Worm (Caenorhabditis elegans) whole organism, young adult: Measurements from ENCODE around the gene sdn-1.

ENCODE experiments used
- B0261.1 ChIP-seq: sonication (generic microtip); optimal IDR thresholded peaks from 2 replicates; lab custom pipeline; 2016; ENCODE audit warnings: mild to moderate bottlenecking, missing genetic modification characterization, moderate library complexity, missing compliant biosample characterization
- C06A6.2 ChIP-seq: fragments of 200-800 bp; sonication (Bioruptor generic); conservative IDR thresholded peaks from 2 replicates; pipeline ENCODE4 v1.3.6; 2022; ENCODE audit warnings: missing genetic modification characterization, missing compliant biosample characterization
- F10E7.11 ChIP-seq: sonication (generic microtip); optimal IDR thresholded peaks from 2 replicates; lab custom pipeline; 2017; ENCODE audit warnings: mild to moderate bottlenecking, missing genetic modification characterization, moderate library complexity, missing compliant biosample characterization
- F22D6.2 ChIP-seq: sonication (generic microtip); optimal IDR thresholded peaks from 2 replicates; lab custom pipeline; 2016; ENCODE audit warnings: mild to moderate bottlenecking, missing genetic modification characterization, missing compliant biosample characterization
- F33H1.4 ChIP-seq: fragments of 200-800 bp; sonication (Bioruptor generic); IDR thresholded peaks from 2 replicates; pipeline ENCODE4 v1.3.6; 2022; ENCODE audit warnings: missing genetic modification reagents, missing genetic modification characterization, missing compliant biosample characterization
- ceh-100 ChIP-seq: fragments of 200-800 bp; sonication (Bioruptor generic); IDR thresholded peaks from 2 replicates; pipeline ENCODE4 v1.3.6; 2022; ENCODE audit warnings: missing genetic modification reagents, missing genetic modification characterization, missing compliant biosample characterization
- dpl-1 ChIP-seq: fragments of 150-350 bp; optimal IDR thresholded peaks from 2 replicates; lab custom pipeline; 2014; ENCODE audit warnings: missing biosample characterization, missing genetic modification reagents, missing genetic modification characterization
- hmg-1.2 ChIP-seq: fragments of 200-800 bp; sonication (Bioruptor generic); IDR thresholded peaks from 2 replicates; pipeline ENCODE4 v1.3.6; 2022; ENCODE audit warnings: missing genetic modification reagents, missing genetic modification characterization, missing compliant biosample characterization
- lag-1 ChIP-seq: fragments of 200-800 bp; sonication (Bioruptor generic); IDR thresholded peaks from 2 replicates; pipeline ENCODE4 v1.3.6; 2022; ENCODE audit warnings: missing genetic modification reagents, missing genetic modification characterization, missing compliant biosample characterization
- madf-10 ChIP-seq: sonication (generic microtip); optimal IDR thresholded peaks from 2 replicates; lab custom pipeline; 2016; ENCODE audit warnings: mild to moderate bottlenecking, missing genetic modification characterization, missing compliant biosample characterization
- madf-3 ChIP-seq: fragments of 200-800 bp; sonication (Bioruptor generic); IDR thresholded peaks from 2 replicates; pipeline ENCODE4 v1.3.6; 2022; ENCODE audit warnings: missing genetic modification reagents, missing genetic modification characterization, missing compliant biosample characterization
- pha-4 ChIP-seq: fragments of 150-350 bp; sonication (generic microtip); optimal IDR thresholded peaks from 2 replicates; lab custom pipeline; 2014; ENCODE audit warnings: missing biosample characterization, missing genetic modification reagents, missing genetic modification characterization

DNA sequence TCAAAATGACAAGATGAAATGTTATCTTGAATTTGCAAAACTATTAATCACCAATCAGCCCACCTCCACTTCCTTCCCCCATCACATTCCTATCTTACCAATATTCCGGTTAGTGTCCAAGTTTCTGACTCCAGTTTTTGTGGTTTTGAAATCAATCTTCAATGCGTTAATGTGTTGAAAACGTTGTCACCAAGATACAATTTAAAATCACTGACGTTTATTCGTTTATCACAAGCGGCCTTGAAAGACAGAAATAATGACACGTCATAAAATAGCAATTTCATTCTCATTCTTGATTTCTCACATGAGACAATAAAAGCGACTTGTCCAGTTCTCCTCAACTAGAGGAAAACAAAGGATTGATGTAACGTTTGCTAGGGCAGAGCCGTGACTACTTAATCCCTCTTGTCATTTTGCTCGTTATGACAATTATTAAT is 6.6 kb upstream of the sdn-1 start:
- no peak for TF ChIP-seq F10E7.11 (tag; lab: Kevin White, UChicago)
- TF ChIP-seq C06A6.2 = no peak
- no peak for TF ChIP-seq F22D6.2 (tag; lab: Kevin White, UChicago)
- TF ChIP-seq madf-3 (GFP tag; lab: Robert Waterston, UW) = no peak
- no peak for TF ChIP-seq F33H1.4 (GFP tag; lab: Robert Waterston, UW)
- TF ChIP-seq pha-4 (tag; lab: Kevin White, UChicago) = no peak
- no peak for TF ChIP-seq lag-1 (GFP tag; lab: Robert Waterston, UW)
- TF ChIP-seq hmg-1.2 (GFP tag; lab: Robert Waterston, UW) = no peak
- no peak for TF ChIP-seq madf-10 (tag; lab: Kevin White, UChicago)
- no peak for TF ChIP-seq B0261.1
- no peak for TF ChIP-seq ceh-100 (GFP tag; lab: Robert Waterston, UW)
- TF ChIP-seq dpl-1 = no peak
